Worm (Caenorhabditis elegans) whole organism, L4 larva: ENCODE results near the gene ZK354.9.

Source experiments
- D1046.2 ChIP-seq: fragments of 200-800 bp; sonication (Bioruptor generic); IDR thresholded peaks from 2 replicates; pipeline ENCODE4 v1.3.6; 2022; ENCODE audit warnings: missing genetic modification characterization, missing compliant biosample characterization
- F26F4.8 ChIP-seq: fragments of 200-800 bp; sonication (Bioruptor generic); conservative IDR thresholded peaks from 2 replicates; pipeline ENCODE4 v1.3.6; 2022; ENCODE audit warnings: missing genetic modification characterization, missing compliant biosample characterization
- F37D6.2 ChIP-seq: sonication (generic microtip); optimal IDR thresholded peaks from 2 replicates; lab custom pipeline; 2016; ENCODE audit warnings: mild to moderate bottlenecking, missing genetic modification characterization, missing compliant biosample characterization
- F49E8.2 ChIP-seq: sonication (generic microtip); optimal IDR thresholded peaks from 2 replicates; lab custom pipeline; 2016; ENCODE audit warnings: missing compliant biosample characterization, mild to moderate bottlenecking, missing genetic modification characterization, borderline replicate concordance
- Y105C5A.15 ChIP-seq: fragments of 200-800 bp; sonication (Bioruptor generic); IDR thresholded peaks from 2 replicates; pipeline ENCODE4 v1.3.6; 2022; ENCODE audit warnings: missing genetic modification characterization, missing compliant biosample characterization
- ZK546.5 ChIP-seq, 2 experiments: sonication (generic microtip); optimal IDR thresholded peaks; 2 replicates each; lab custom pipeline; 2017; ENCODE audit warnings: missing biosample characterization in 2 of 2, missing genetic modification characterization in 2 of 2
- arid-1 ChIP-seq: fragments of 200-800 bp; sonication (Bioruptor generic); conservative IDR thresholded peaks from 2 replicates; pipeline ENCODE4 v1.3.6; 2022; ENCODE audit warnings: missing genetic modification reagents, missing genetic modification characterization, missing compliant biosample characterization
- ceh-32 ChIP-seq: sonication (generic microtip); optimal IDR thresholded peaks from 2 replicates; lab custom pipeline; 2016; ENCODE audit warnings: mild to moderate bottlenecking, missing genetic modification characterization, missing compliant biosample characterization; ENCODE audit not compliant: poor library complexity
- ceh-44 ChIP-seq: fragments of 200-800 bp; sonication (Bioruptor generic); IDR thresholded peaks from 2 replicates; pipeline ENCODE4 v1.3.6; 2022; ENCODE audit warnings: missing genetic modification reagents, missing genetic modification characterization, missing compliant biosample characterization
- ceh-62 ChIP-seq: sonication (generic microtip); optimal IDR thresholded peaks from 2 replicates; lab custom pipeline; 2017; ENCODE audit warnings: missing biosample characterization, missing genetic modification characterization
- daf-12 ChIP-seq: fragments of 150-350 bp; optimal IDR thresholded peaks from 2 replicates; lab custom pipeline; 2014; ENCODE audit warnings: missing biosample characterization, missing genetic modification reagents, missing genetic modification characterization
- daf-8 ChIP-seq: fragments of 200-800 bp; sonication (Bioruptor generic); IDR thresholded peaks from 2 replicates; pipeline ENCODE4 v1.3.6; 2022; ENCODE audit warnings: missing genetic modification characterization, missing compliant biosample characterization
- egl-43 ChIP-seq: fragments of 200-800 bp; sonication (Bioruptor generic); IDR thresholded peaks from 2 replicates; pipeline ENCODE4 v1.3.6; 2022; ENCODE audit warnings: missing genetic modification reagents, missing genetic modification characterization, missing compliant biosample characterization
- fos-1 ChIP-seq: fragments of 150-350 bp; optimal IDR thresholded peaks from 2 replicates; lab custom pipeline; 2014; ENCODE audit warnings: missing biosample characterization, missing genetic modification characterization
- gei-8 ChIP-seq: fragments of 200-800 bp; sonication (Bioruptor generic); optimal IDR thresholded peaks from 2 replicates; lab custom pipeline; 2018; ENCODE audit warnings: mild to moderate bottlenecking, missing genetic modification characterization, missing compliant biosample characterization
- lin-15B ChIP-seq: fragments of 150-350 bp; sonication (generic microtip); optimal IDR thresholded peaks from 3 replicates; lab custom pipeline; 2014; ENCODE audit warnings: missing biosample characterization, missing genetic modification characterization
- lin-39 ChIP-seq: fragments of 150-350 bp; optimal IDR thresholded peaks from 2 replicates; lab custom pipeline; 2014; ENCODE audit warnings: missing biosample characterization, missing genetic modification reagents, missing genetic modification characterization
- lsy-2 ChIP-seq, 2 experiments: fragments of 150-350 bp in 1 of 2; sonication (generic microtip) in 1 of 2; optimal IDR thresholded peaks; 2 replicates each; lab custom pipeline; 2014 to 2017; ENCODE audit warnings: missing biosample characterization in 2 of 2, missing genetic modification characterization in 2 of 2
- madf-5 ChIP-seq, 2 experiments: fragments of 200-800 bp; sonication (Bioruptor generic); IDR thresholded peaks; 2 replicates each; pipeline ENCODE4 v1.3.6; 2022; ENCODE audit warnings: missing compliant biosample characterization in 2 of 2, missing genetic modification characterization in 2 of 2
- mdt-29 ChIP-seq: fragments of 200-800 bp; sonication (Bioruptor generic); IDR thresholded peaks from 2 replicates; pipeline ENCODE4 v1.3.6; 2022; ENCODE audit warnings: missing genetic modification reagents, missing genetic modification characterization, missing compliant biosample characterization
- mep-1 ChIP-seq: fragments of 150-350 bp; sonication (generic microtip); optimal IDR thresholded peaks from 3 replicates; lab custom pipeline; 2014; ENCODE audit warnings: missing biosample characterization, missing genetic modification characterization
- mxl-3 ChIP-seq: fragments of 200-800 bp; sonication (Bioruptor generic); optimal IDR thresholded peaks from 2 replicates; lab custom pipeline; 2018; ENCODE audit warnings: mild to moderate bottlenecking, missing genetic modification characterization, missing compliant biosample characterization
- nhr-10 ChIP-seq: fragments of 150-350 bp; optimal IDR thresholded peaks from 2 replicates; lab custom pipeline; 2014; ENCODE audit warnings: missing biosample characterization, missing genetic modification characterization
- nhr-102 ChIP-seq: sonication (generic microtip); optimal IDR thresholded peaks from 2 replicates; lab custom pipeline; 2016; ENCODE audit warnings: mild to moderate bottlenecking, missing genetic modification characterization, moderate library complexity, missing compliant biosample characterization
- nhr-111 ChIP-seq: fragments of 200-800 bp; sonication (Bioruptor generic); optimal IDR thresholded peaks from 2 replicates; lab custom pipeline; 2018; ENCODE audit warnings: mild to moderate bottlenecking, missing genetic modification characterization, missing compliant biosample characterization
- nhr-28 ChIP-seq: fragments of 150-350 bp; optimal IDR thresholded peaks from 2 replicates; lab custom pipeline; 2014; ENCODE audit warnings: missing biosample characterization, missing genetic modification characterization
- nhr-77 ChIP-seq: fragments of 150-350 bp; optimal IDR thresholded peaks from 2 replicates; lab custom pipeline; 2014; ENCODE audit warnings: missing biosample characterization, missing genetic modification characterization
- sdz-12 ChIP-seq: fragments of 200-800 bp; sonication (Bioruptor generic); optimal IDR thresholded peaks from 2 replicates; lab custom pipeline; 2018; ENCODE audit warnings: mild to moderate bottlenecking, missing genetic modification characterization, missing compliant biosample characterization
- set-16 ChIP-seq: fragments of 200-800 bp; sonication (Bioruptor generic); IDR thresholded peaks from 2 replicates; pipeline ENCODE4 v1.3.6; 2022; ENCODE audit warnings: missing genetic modification reagents, missing genetic modification characterization, missing compliant biosample characterization
- snpc-1.2 ChIP-seq: fragments of 200-800 bp; sonication (Bioruptor generic); IDR thresholded peaks from 2 replicates; pipeline ENCODE4 v1.3.6; 2022; ENCODE audit warnings: missing genetic modification reagents, missing genetic modification characterization, missing compliant biosample characterization
- tag-97 ChIP-seq: fragments of 200-800 bp; sonication (Bioruptor generic); IDR thresholded peaks from 2 replicates; pipeline ENCODE4 v1.3.6; 2022; ENCODE audit warnings: missing genetic modification characterization, missing compliant biosample characterization
- unc-39 ChIP-seq: sonication (generic microtip); optimal IDR thresholded peaks from 2 replicates; lab custom pipeline; 2017; ENCODE audit warnings: missing biosample characterization, missing genetic modification characterization
- unc-62 ChIP-seq, 3 experiments: fragments of 150-350 bp in 1 of 3; sonication (generic microtip); optimal IDR thresholded peaks in 2 of 3; peaks in 1 of 3; 1 replicate in 1 of 3; 2 replicates in 2 of 3; lab custom pipeline; 2014 to 2017; ENCODE audit warnings: missing biosample characterization in 3 of 3, missing genetic modification characterization in 3 of 3, missing genetic modification reagents in 3 of 3, missing genotype in 1 of 3
- vab-7 ChIP-seq: fragments of 200-800 bp; sonication (Bioruptor generic); IDR thresholded peaks from 2 replicates; pipeline ENCODE4 v1.3.6; 2022; ENCODE audit warnings: missing genetic modification reagents, missing genetic modification characterization, missing compliant biosample characterization
- zag-1 ChIP-seq: fragments of 150-350 bp; optimal IDR thresholded peaks from 2 replicates; lab custom pipeline; 2014; ENCODE audit warnings: missing biosample characterization, missing genetic modification characterization
- zfp-3 ChIP-seq: fragments of 200-800 bp; sonication (Bioruptor generic); conservative IDR thresholded peaks from 2 replicates; pipeline ENCODE4 v1.3.6; 2022; ENCODE audit warnings: missing genetic modification reagents, missing genetic modification characterization, missing compliant biosample characterization
- zip-11 ChIP-seq: fragments of 200-800 bp; sonication (Bioruptor generic); IDR thresholded peaks from 2 replicates; pipeline ENCODE4 v1.3.6; 2022; ENCODE audit warnings: missing genetic modification characterization, missing compliant biosample characterization

The ZK354.9 gene

ce11 chrIV:5277752-5278151 lies 30.2 kb downstream of the ZK354.9 start, which contains the start of gene F36H12.17:
Gene F36H12.17 (minus strand): TSS chrIV:5277852.
- TF ChIP-seq nhr-111 (GFP tag; lab: Kevin White, UChicago) = no peak
- TF ChIP-seq unc-39 (tag; lab: Kevin White, UChicago) = no peak

ce11 chrIV:5274123-5274581 lies 33.8 kb downstream of the ZK354.9 start, which contains the start of gene slfl-4:
Gene slfl-4 (plus strand): TSS chrIV:5274531.
- TF ChIP-seq zag-1 (tag; lab: Kevin White, UChicago) (no peak), sdz-12 (GFP tag; lab: Kevin White, UChicago) (no peak), zfp-3 (no peak), vab-7 (no peak), ceh-32 (tag; lab: Kevin White, UChicago) (no peak), daf-8 (GFP tag; lab: Robert Waterston, UW) (no peak), ceh-62 (no peak), zip-11 (GFP tag; lab: Robert Waterston, UW) (no peak), set-16 (GFP tag; lab: Robert Waterston, UW) (no peak), F26F4.8 (no peak), mdt-29 (no peak), lin-15B (tag; lab: Kevin White, UChicago) (no peak), arid-1 (GFP tag; lab: Robert Waterston, UW) (no peak), fos-1 (tag; lab: Kevin White, UChicago) (no peak), daf-12 (no peak), madf-5 (GFP tag; IDR thresholded peaks at IDR 0.05; lab: Robert Waterston, UW) (no peak), nhr-28 (no peak), ZK546.5 (tag; optimal IDR thresholded peaks at IDR 0.05; lab: Kevin White, UChicago) (no peak), snpc-1.2 (no peak)
- TF ChIP-seq, all 104 proteins: peak for 0

- peak in 1 of 2 experiments; percentile 54 for TF ChIP-seq unc-62 (GFP tag; optimal IDR thresholded peaks at IDR 0.05 in 1 of 2; lab: Kevin White, UChicago)
- TF ChIP-seq unc-62 (tag; optimal IDR thresholded peaks at IDR 0.05; lab: Kevin White, UChicago) = no peak
- no peak for TF ChIP-seq D1046.2 (GFP tag; lab: Robert Waterston, UW)
- TF ChIP-seq set-16 (GFP tag; lab: Robert Waterston, UW) = peak; percentile 60; the same call in 1 of the 2 replicates
- TF ChIP-seq, all 104 proteins: peak for 2
Observed at ce11 chrIV:5273385-5273784, 34.6 kb downstream of the ZK354.9 start.

ce11 chrIV:5272518-5272917 lies 35.4 kb downstream of the ZK354.9 start, which contains the start of gene F36H12.3:
Gene F36H12.3 (plus strand): TSS chrIV:5272818.
- TF ChIP-seq nhr-102 (tag; lab: Kevin White, UChicago) (no peak), unc-62 (GFP tag; optimal IDR thresholded peaks at IDR 0.05 in 1 of 2; lab: Kevin White, UChicago) (peak in 1 of 2 experiments; percentile 65), unc-62 (tag; optimal IDR thresholded peaks at IDR 0.05; lab: Kevin White, UChicago) (no peak), mxl-3 (GFP tag; lab: Kevin White, UChicago) (no peak)
- TF ChIP-seq, all 104 proteins: peak for 1

ce11 chrIV:5268803-5269202 lies 39.1 kb downstream of the ZK354.9 start, which contains the start of gene F36H12.4:
Gene F36H12.4 (plus strand): TSS chrIV:5269103.
- TF ChIP-seq Y105C5A.15 (GFP tag; lab: Robert Waterston, UW) (no peak), unc-62 (GFP tag; optimal IDR thresholded peaks at IDR 0.05 in 1 of 2; lab: Kevin White, UChicago) (no peak), unc-62 (tag; optimal IDR thresholded peaks at IDR 0.05; lab: Kevin White, UChicago) (no peak)

- TF ChIP-seq lsy-2 (tag; optimal IDR thresholded peaks at IDR 0.05; lab: Kevin White, UChicago) (no peak), gei-8 (GFP tag; lab: Kevin White, UChicago) (no peak), nhr-10 (tag; lab: Kevin White, UChicago) (no peak), tag-97 (GFP tag; lab: Robert Waterston, UW) (no peak), mep-1 (no peak), daf-12 (no peak), nhr-77 (no peak), F49E8.2 (tag; lab: Kevin White, UChicago) (no peak), F37D6.2 (tag; lab: Kevin White, UChicago) (no peak), nhr-28 (no peak), zfp-3 (no peak), daf-8 (GFP tag; lab: Robert Waterston, UW) (no peak), egl-43 (GFP tag; lab: Robert Waterston, UW) (no peak), lin-39 (tag; lab: Kevin White, UChicago) (no peak), ceh-44 (GFP tag; lab: Robert Waterston, UW) (no peak)
Observed at ce11 chrIV:5266474-5266873, 41.5 kb downstream of the ZK354.9 start, which contains the start of gene F36H12.5. Gene F36H12.5 (plus strand): TSS chrIV:5266774.
